Fruit fly (Drosophila melanogaster) whole organism, adult: Measurements from ENCODE around the gene CCT1.

Experiments used
- CG11617 ChIP-seq: fragments of 200-800 bp; sonication (Bioruptor generic); optimal IDR thresholded peaks from 2 replicates; lab custom pipeline; 2017; ENCODE audit warnings: mild to moderate bottlenecking, missing biosample characterization, missing genetic modification reagents, missing genetic modification characterization
- CG12768 ChIP-seq: fragments of 200-800 bp; sonication (Bioruptor generic); optimal IDR thresholded peaks from 2 replicates; lab custom pipeline; 2017; ENCODE audit warnings: missing biosample characterization, missing genetic modification characterization, mild to moderate bottlenecking, moderate library complexity, missing genetic modification reagents
- CG14711 ChIP-seq: fragments of 200-800 bp; sonication (Bioruptor generic); optimal IDR thresholded peaks from 2 replicates; lab custom pipeline; 2018; ENCODE audit warnings: missing biosample characterization, mild to moderate bottlenecking, missing genetic modification characterization, moderate library complexity
- CG1620 ChIP-seq: fragments of 200-800 bp; sonication (Bioruptor generic); optimal IDR thresholded peaks from 2 replicates; lab custom pipeline; 2016; ENCODE audit warnings: missing biosample characterization, missing genetic modification characterization
- CG33017 ChIP-seq: fragments of 200-800 bp; sonication (Bioruptor generic); optimal IDR thresholded peaks from 2 replicates; lab custom pipeline; 2018; ENCODE audit warnings: missing biosample characterization, mild to moderate bottlenecking, missing genetic modification characterization, moderate library complexity
- CG5204 ChIP-seq: fragments of 200-800 bp; sonication (Bioruptor generic); optimal IDR thresholded peaks from 2 replicates; lab custom pipeline; 2016; ENCODE audit warnings: missing biosample characterization, missing genetic modification characterization
- CG7045 ChIP-seq: fragments of 200-800 bp; sonication (Bioruptor generic); optimal IDR thresholded peaks from 2 replicates; lab custom pipeline; 2017; ENCODE audit warnings: missing biosample characterization, mild to moderate bottlenecking, missing genetic modification characterization
- CG7101 ChIP-seq: fragments of 200-800 bp; sonication (Bioruptor generic); optimal IDR thresholded peaks from 2 replicates; lab custom pipeline; 2018; ENCODE audit warnings: missing biosample characterization, mild to moderate bottlenecking, missing genetic modification characterization, moderate library complexity
- Clk ChIP-seq: fragments of 200-800 bp; sonication (Bioruptor generic); optimal IDR thresholded peaks from 2 replicates; lab custom pipeline; 2017; ENCODE audit warnings: missing biosample characterization, missing genetic modification characterization
- Crg-1 ChIP-seq: fragments of 200-800 bp; sonication (Bioruptor generic); optimal IDR thresholded peaks from 2 replicates; lab custom pipeline; 2016; ENCODE audit warnings: missing biosample characterization, missing genetic modification characterization
- Hr96 ChIP-seq: fragments of 200-800 bp; sonication (Bioruptor generic); optimal IDR thresholded peaks from 2 replicates; lab custom pipeline; 2016; ENCODE audit warnings: missing biosample characterization, missing genetic modification characterization
- Mnt ChIP-seq: fragments of 200-800 bp; sonication (Bioruptor generic); optimal IDR thresholded peaks from 2 replicates; lab custom pipeline; 2016; ENCODE audit warnings: missing biosample characterization, mild to moderate bottlenecking, missing genetic modification characterization
- bab1 ChIP-seq: fragments of 200-800 bp; sonication (Bioruptor generic); optimal IDR thresholded peaks from 3 replicates; lab custom pipeline; 2019; ENCODE audit warnings: missing biosample characterization, mild to moderate bottlenecking, missing genetic modification characterization, moderate library complexity
- cic ChIP-seq: fragments of 200-800 bp; sonication (Bioruptor generic); optimal IDR thresholded peaks from 2 replicates; lab custom pipeline; 2017; ENCODE audit warnings: missing biosample characterization, mild to moderate bottlenecking, missing genetic modification characterization, moderate library complexity
- cnc ChIP-seq, 2 experiments: fragments of >200 bp; optimal IDR thresholded peaks; 2 replicates each; lab custom pipeline; 2017
- kay ChIP-seq: fragments of 200-800 bp; sonication (Bioruptor generic); peaks from one replicate; lab custom pipeline; 2016; ENCODE audit warnings: missing biosample characterization, missing genetic modification characterization, borderline replicate concordance
- ovo ChIP-seq: fragments of 200-800 bp; sonication (Bioruptor generic); optimal IDR thresholded peaks from 2 replicates; lab custom pipeline; 2016; ENCODE audit warnings: missing biosample characterization, missing genetic modification characterization
- pad ChIP-seq: fragments of 200-800 bp; sonication (Bioruptor generic); optimal IDR thresholded peaks from 3 replicates; lab custom pipeline; 2017; ENCODE audit warnings: missing biosample characterization, missing genetic modification characterization, mild to moderate bottlenecking, moderate library complexity, missing genetic modification reagents
- tj ChIP-seq: fragments of 200-800 bp; sonication (Bioruptor generic); optimal IDR thresholded peaks from 3 replicates; lab custom pipeline; 2017; ENCODE audit warnings: missing biosample characterization, mild to moderate bottlenecking, missing genetic modification characterization, moderate library complexity
- toe ChIP-seq: fragments of 200-800 bp; sonication (Bioruptor generic); optimal IDR thresholded peaks from 2 replicates; lab custom pipeline; 2016; ENCODE audit warnings: missing biosample characterization, missing genetic modification characterization

Gene CCT1

dm6 chr3R:22527192-22527591 is 36.0 kb upstream of the CCT1 start:
- TF ChIP-seq pad (GFP tag; lab: Kevin White, UChicago) (no peak), ovo (GFP tag; lab: Kevin White, UChicago) (no peak), CG1620 (GFP tag; lab: Kevin White, UChicago) (no peak), cic (peak; percentile 61), cnc (optimal IDR thresholded peaks at IDR 0.05; lab: Kevin White, UChicago) (no peak), bab1 (GFP tag; lab: Kevin White, UChicago) (no peak), Hr96 (GFP tag; lab: Kevin White, UChicago) (no peak), CG7101 (tag; lab: Kevin White, UChicago) (no peak), Crg-1 (GFP tag; lab: Kevin White, UChicago) (no peak), toe (GFP tag; lab: Kevin White, UChicago) (peak; percentile 29), CG33017 (no peak), CG7045 (GFP tag; lab: Kevin White, UChicago) (no peak), tj (peak; percentile 86), CG11617 (GFP tag; lab: Kevin White, UChicago) (no peak), CG5204 (no peak), CG12768 (GFP tag; lab: Kevin White, UChicago) (no peak), Mnt (GFP tag; lab: Kevin White, UChicago) (peak; percentile 28), kay (GFP tag; lab: Kevin White, UChicago) (no peak), Clk (GFP tag; lab: Kevin White, UChicago) (no peak), CG14711 (tag; lab: Kevin White, UChicago) (no peak)

- TF ChIP-seq CG33017 (peak; percentile 2), Crg-1 (GFP tag; lab: Kevin White, UChicago) (no peak)
Measured at dm6 chr3R:22526353-22526907, 35.2 kb upstream of the CCT1 start.

- TF ChIP-seq kay (GFP tag; lab: Kevin White, UChicago), result peak; percentile 92
- no peak for TF ChIP-seq CG14711 (tag; lab: Kevin White, UChicago)
- no peak for TF ChIP-seq CG7101 (tag; lab: Kevin White, UChicago)
- no peak for TF ChIP-seq Crg-1 (GFP tag; lab: Kevin White, UChicago)
- TF ChIP-seq Clk (GFP tag; lab: Kevin White, UChicago), result no peak
- TF ChIP-seq CG1620 (GFP tag; lab: Kevin White, UChicago), result no peak
- TF ChIP-seq CG11617 (GFP tag; lab: Kevin White, UChicago), result peak; percentile 5
- no peak for TF ChIP-seq ovo (GFP tag; lab: Kevin White, UChicago)
- no peak for TF ChIP-seq bab1 (GFP tag; lab: Kevin White, UChicago)
- TF ChIP-seq Hr96 (GFP tag; lab: Kevin White, UChicago), result no peak
- no peak for TF ChIP-seq pad (GFP tag; lab: Kevin White, UChicago)
- TF ChIP-seq CG12768 (GFP tag; lab: Kevin White, UChicago), result peak; percentile 22
- TF ChIP-seq tj, result no peak
- no peak for TF ChIP-seq CG7045 (GFP tag; lab: Kevin White, UChicago)
- no peak for TF ChIP-seq cnc (optimal IDR thresholded peaks at IDR 0.05; lab: Kevin White, UChicago)
- TF ChIP-seq Mnt (GFP tag; lab: Kevin White, UChicago), result no peak
- peak; percentile 33 for TF ChIP-seq CG5204
- peak; percentile 62 for TF ChIP-seq cic
- TF ChIP-seq CG33017, result no peak
- TF ChIP-seq toe (GFP tag; lab: Kevin White, UChicago), result no peak
Measured at dm6 chr3R:22525546-22526352, 34.5 kb upstream of the CCT1 start.

DNA sequence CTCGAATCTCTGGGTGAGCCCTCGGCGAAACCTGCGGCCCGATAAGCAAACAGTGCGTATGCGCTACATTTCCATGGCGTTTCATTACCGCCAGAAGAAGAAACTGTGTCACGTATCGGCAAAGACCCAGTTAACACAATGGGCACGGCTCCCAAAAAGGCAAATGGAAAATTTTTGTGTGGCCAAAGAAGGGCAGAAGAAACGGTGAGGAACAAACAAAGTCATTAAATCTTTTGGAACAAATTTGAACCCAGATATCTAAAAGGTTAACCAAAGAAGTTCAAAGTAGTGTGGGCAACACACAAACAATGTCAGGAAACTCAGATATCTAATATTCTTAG is 33.8 kb upstream of the CCT1 start:
- TF ChIP-seq CG7101 (tag; lab: Kevin White, UChicago) (no peak), cnc (optimal IDR thresholded peaks at IDR 0.05; lab: Kevin White, UChicago) (no peak), kay (GFP tag; lab: Kevin White, UChicago) (no peak), ovo (GFP tag; lab: Kevin White, UChicago) (no peak), CG5204 (no peak), pad (GFP tag; lab: Kevin White, UChicago) (no peak), CG11617 (GFP tag; lab: Kevin White, UChicago) (no peak), Clk (GFP tag; lab: Kevin White, UChicago) (no peak), Mnt (GFP tag; lab: Kevin White, UChicago) (no peak), Hr96 (GFP tag; lab: Kevin White, UChicago) (no peak), Crg-1 (GFP tag; lab: Kevin White, UChicago) (no peak), CG7045 (GFP tag; lab: Kevin White, UChicago) (no peak), CG12768 (GFP tag; lab: Kevin White, UChicago) (no peak), tj (no peak)

DNA sequence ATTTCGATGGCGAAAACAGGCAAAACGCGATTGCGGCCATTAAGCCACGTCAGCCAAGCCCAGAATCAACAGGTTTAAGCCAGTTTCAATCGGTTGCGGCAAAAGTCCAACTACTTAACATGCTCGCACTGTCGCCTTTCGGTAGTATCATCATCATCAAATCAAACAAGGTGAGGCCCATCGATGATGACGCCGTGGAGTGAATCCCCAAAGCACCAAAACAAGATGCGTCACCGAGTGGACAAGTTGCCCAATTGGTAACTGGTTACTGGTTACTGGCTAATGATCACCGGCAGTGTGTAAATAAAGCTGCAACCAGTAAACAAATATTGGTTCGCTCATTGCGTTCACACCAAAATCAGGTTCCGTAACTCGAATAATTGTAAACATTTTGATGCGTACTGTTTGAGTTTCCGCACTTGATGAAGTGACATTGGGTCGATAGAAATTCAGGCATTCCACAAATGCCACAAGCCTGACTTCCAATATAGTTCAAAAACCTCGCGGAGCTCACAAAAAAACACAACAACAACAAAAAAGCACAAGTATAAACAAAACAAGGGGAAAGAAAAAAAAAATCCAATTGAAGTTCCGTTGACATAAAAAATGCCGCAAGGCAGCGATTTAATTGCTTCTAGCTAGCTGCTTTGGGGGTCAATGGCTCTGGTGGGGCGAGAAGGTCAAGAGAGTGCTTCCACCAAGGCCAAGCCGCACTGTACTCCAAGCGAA is 33.3 kb upstream of the CCT1 start:
- TF ChIP-seq CG12768 (GFP tag; lab: Kevin White, UChicago) (no peak), CG11617 (GFP tag; lab: Kevin White, UChicago) (no peak), ovo (GFP tag; lab: Kevin White, UChicago) (peak; percentile 13)
